Worm (Caenorhabditis elegans) whole organism, young adult: ENCODE measurements around the gene srh-7.

Experiments
- C06A6.2 ChIP-seq: fragments of 200-800 bp; sonication (Bioruptor generic); conservative IDR thresholded peaks from 2 replicates; pipeline ENCODE4 v1.3.6; 2022; ENCODE audit warnings: missing genetic modification characterization, missing compliant biosample characterization
- D2030.7 ChIP-seq: fragments of 200-800 bp; sonication (Bioruptor generic); IDR thresholded peaks from 2 replicates; pipeline ENCODE4 v1.3.6; 2022; ENCODE audit warnings: missing genetic modification reagents, missing genetic modification characterization, missing compliant biosample characterization
- F37B4.10 ChIP-seq: fragments of 200-800 bp; sonication (Bioruptor generic); IDR thresholded peaks from 2 replicates; pipeline ENCODE4 v1.3.6; 2022; ENCODE audit warnings: missing genetic modification characterization, missing compliant biosample characterization
- F55B11.4 ChIP-seq: sonication (generic microtip); optimal IDR thresholded peaks from 2 replicates; lab custom pipeline; 2016; ENCODE audit warnings: missing compliant biosample characterization, missing genetic modification characterization, borderline replicate concordance; ENCODE audit not compliant: insufficient read depth
- K12H6.12 ChIP-seq: fragments of 200-800 bp; sonication (Bioruptor generic); optimal IDR thresholded peaks from 2 replicates; lab custom pipeline; 2018; ENCODE audit warnings: mild to moderate bottlenecking, missing genetic modification characterization, missing compliant biosample characterization
- Y95B8A.8 ChIP-seq: fragments of 200-800 bp; sonication (Bioruptor generic); IDR thresholded peaks from 2 replicates; pipeline ENCODE4 v1.3.6; 2022; ENCODE audit warnings: missing genetic modification reagents, missing genetic modification characterization, missing compliant biosample characterization
- ama-1 ChIP-seq, 3 experiments: fragments of 150-350 bp in 1 of 3; sonication (generic microtip) in 2 of 3; optimal IDR thresholded peaks; 2 replicates each; lab custom pipeline; 2014 to 2018; ENCODE audit warnings: missing biosample characterization in 2 of 3, missing genetic modification characterization in 2 of 3, missing genetic modification reagents in 2 of 3
- aptf-2 ChIP-seq: fragments of 200-800 bp; sonication (Bioruptor generic); conservative IDR thresholded peaks from 2 replicates; pipeline ENCODE4 v1.3.6; 2022; ENCODE audit warnings: missing genetic modification reagents, missing genetic modification characterization, missing compliant biosample characterization
- aptf-3 ChIP-seq: fragments of 200-800 bp; sonication (Bioruptor generic); IDR thresholded peaks from 2 replicates; pipeline ENCODE4 v1.3.6; 2022; ENCODE audit warnings: missing genetic modification characterization, missing compliant biosample characterization
- atf-7 ChIP-seq: sonication (generic microtip); optimal IDR thresholded peaks from 2 replicates; lab custom pipeline; 2017; ENCODE audit warnings: mild to moderate bottlenecking, missing genetic modification characterization, missing compliant biosample characterization
- athp-1 ChIP-seq: sonication (generic microtip); optimal IDR thresholded peaks from 2 replicates; lab custom pipeline; 2017; ENCODE audit warnings: mild to moderate bottlenecking, missing genetic modification characterization, missing compliant biosample characterization
- bed-2 ChIP-seq: fragments of 200-800 bp; sonication (Bioruptor generic); IDR thresholded peaks from 2 replicates; pipeline ENCODE4 v1.3.6; 2022; ENCODE audit warnings: missing genetic modification reagents, missing genetic modification characterization, missing compliant biosample characterization
- cebp-2 ChIP-seq: fragments of 200-800 bp; sonication (Bioruptor generic); IDR thresholded peaks from 2 replicates; pipeline ENCODE4 v1.3.6; 2022; ENCODE audit warnings: missing genetic modification characterization, missing compliant biosample characterization
- ceh-91 ChIP-seq: fragments of 200-800 bp; sonication (Bioruptor generic); IDR thresholded peaks from 2 replicates; pipeline ENCODE4 v1.3.6; 2022; ENCODE audit warnings: missing genetic modification reagents, missing genetic modification characterization, missing compliant biosample characterization
- dpl-1 ChIP-seq: fragments of 150-350 bp; optimal IDR thresholded peaks from 2 replicates; lab custom pipeline; 2014; ENCODE audit warnings: missing biosample characterization, missing genetic modification reagents, missing genetic modification characterization
- efl-1 ChIP-seq: fragments of 150-350 bp; optimal IDR thresholded peaks from 2 replicates; lab custom pipeline; 2014; ENCODE audit warnings: missing biosample characterization, missing genetic modification reagents, missing genetic modification characterization
- egl-44 ChIP-seq: fragments of 200-800 bp; sonication (Bioruptor generic); IDR thresholded peaks from 2 replicates; pipeline ENCODE4 v1.3.6; 2022; ENCODE audit warnings: missing genetic modification reagents, missing genetic modification characterization, missing compliant biosample characterization
- ets-4 ChIP-seq: fragments of 200-800 bp; sonication (Bioruptor generic); optimal IDR thresholded peaks from 2 replicates; lab custom pipeline; 2018; ENCODE audit warnings: mild to moderate bottlenecking, missing genetic modification characterization, missing compliant biosample characterization
- him-1 ChIP-seq: sonication (generic microtip); optimal IDR thresholded peaks from 2 replicates; lab custom pipeline; 2016; ENCODE audit warnings: missing genotype, missing genetic modification reagents, missing genetic modification characterization, missing compliant biosample characterization
- hsf-1 ChIP-seq: fragments of 200-800 bp; sonication (Bioruptor generic); IDR thresholded peaks from 2 replicates; pipeline ENCODE4 v1.3.6; 2022; ENCODE audit warnings: missing genetic modification reagents, missing genetic modification characterization, missing compliant biosample characterization
- lsy-27 ChIP-seq: sonication (generic microtip); optimal IDR thresholded peaks from 2 replicates; lab custom pipeline; 2017; ENCODE audit warnings: missing genetic modification characterization, mild to moderate bottlenecking, missing compliant biosample characterization, antibody characterized with exemption, missing genotype, borderline replicate concordance; ENCODE audit not compliant: insufficient read depth
- madf-8 ChIP-seq: fragments of 200-800 bp; sonication (Bioruptor generic); conservative IDR thresholded peaks from 2 replicates; pipeline ENCODE4 v1.3.6; 2022; ENCODE audit warnings: missing genetic modification reagents, missing genetic modification characterization, missing compliant biosample characterization
- mel-28 ChIP-seq: sonication (generic microtip); optimal IDR thresholded peaks from 2 replicates; lab custom pipeline; 2016; ENCODE audit warnings: borderline replicate concordance, mild to moderate bottlenecking, missing genetic modification characterization, missing compliant biosample characterization
- mxl-1 ChIP-seq: sonication (generic microtip); optimal IDR thresholded peaks from 2 replicates; lab custom pipeline; 2016; ENCODE audit warnings: missing genetic modification characterization, missing compliant biosample characterization
- nfya-1 ChIP-seq: sonication (generic microtip); optimal IDR thresholded peaks from 2 replicates; lab custom pipeline; 2017; ENCODE audit warnings: antibody characterized with exemption, missing compliant biosample characterization, missing genetic modification characterization, borderline replicate concordance; ENCODE audit not compliant: insufficient read depth
- nfya-2 ChIP-seq: fragments of 200-800 bp; sonication (Bioruptor generic); IDR thresholded peaks from 2 replicates; pipeline ENCODE4 v1.3.6; 2022; ENCODE audit warnings: missing genetic modification reagents, missing genetic modification characterization, missing compliant biosample characterization
- nfyb-1 ChIP-seq: fragments of 200-800 bp; sonication (Bioruptor generic); IDR thresholded peaks from 2 replicates; pipeline ENCODE4 v1.3.6; 2022; ENCODE audit warnings: missing genetic modification reagents, missing genetic modification characterization, missing compliant biosample characterization
- nhr-179 ChIP-seq: sonication (generic microtip); optimal IDR thresholded peaks from 2 replicates; lab custom pipeline; 2016; ENCODE audit warnings: mild to moderate bottlenecking, missing genetic modification characterization, missing compliant biosample characterization
- pbrm-1 ChIP-seq: fragments of 200-800 bp; sonication (Bioruptor generic); IDR thresholded peaks from 2 replicates; pipeline ENCODE4 v1.3.6; 2022; ENCODE audit warnings: missing genetic modification reagents, missing genetic modification characterization, missing compliant biosample characterization
- repo-1 ChIP-seq: sonication (generic microtip); optimal IDR thresholded peaks from 2 replicates; lab custom pipeline; 2017; ENCODE audit warnings: mild to moderate bottlenecking, missing genetic modification characterization, missing compliant biosample characterization
- tbp1 ChIP-seq: fragments of 200-800 bp; sonication (Bioruptor generic); optimal IDR thresholded peaks from 2 replicates; lab custom pipeline; 2018; ENCODE audit warnings: mild to moderate bottlenecking, missing genetic modification characterization, missing compliant biosample characterization
- unc-130 ChIP-seq: sonication (generic microtip); optimal IDR thresholded peaks from 2 replicates; lab custom pipeline; 2016; ENCODE audit warnings: missing genetic modification reagents, missing genetic modification characterization, missing compliant biosample characterization
- xnd-1 ChIP-seq: sonication (generic microtip); optimal IDR thresholded peaks from 2 replicates; lab custom pipeline; 2016; ENCODE audit warnings: missing genotype, missing genetic modification reagents, missing genetic modification characterization, missing compliant biosample characterization
- ztf-18 ChIP-seq: sonication (generic microtip); optimal IDR thresholded peaks from 2 replicates; lab custom pipeline; 2016; ENCODE audit warnings: missing genotype, mild to moderate bottlenecking, missing genetic modification characterization, missing compliant biosample characterization
- ztf-25 ChIP-seq: fragments of 200-800 bp; sonication (Bioruptor generic); IDR thresholded peaks from 2 replicates; pipeline ENCODE4 v1.3.6; 2022; ENCODE audit warnings: missing genetic modification reagents, missing genetic modification characterization, missing compliant biosample characterization
- ztf-26 ChIP-seq: sonication (generic microtip); optimal IDR thresholded peaks from 2 replicates; lab custom pipeline; 2017; ENCODE audit warnings: missing genetic modification characterization, missing compliant biosample characterization
- ztf-3 ChIP-seq: fragments of 200-800 bp; sonication (Bioruptor generic); optimal IDR thresholded peaks from 2 replicates; lab custom pipeline; 2018; ENCODE audit warnings: mild to moderate bottlenecking, missing genetic modification characterization, missing compliant biosample characterization

Gene srh-7

DNA sequence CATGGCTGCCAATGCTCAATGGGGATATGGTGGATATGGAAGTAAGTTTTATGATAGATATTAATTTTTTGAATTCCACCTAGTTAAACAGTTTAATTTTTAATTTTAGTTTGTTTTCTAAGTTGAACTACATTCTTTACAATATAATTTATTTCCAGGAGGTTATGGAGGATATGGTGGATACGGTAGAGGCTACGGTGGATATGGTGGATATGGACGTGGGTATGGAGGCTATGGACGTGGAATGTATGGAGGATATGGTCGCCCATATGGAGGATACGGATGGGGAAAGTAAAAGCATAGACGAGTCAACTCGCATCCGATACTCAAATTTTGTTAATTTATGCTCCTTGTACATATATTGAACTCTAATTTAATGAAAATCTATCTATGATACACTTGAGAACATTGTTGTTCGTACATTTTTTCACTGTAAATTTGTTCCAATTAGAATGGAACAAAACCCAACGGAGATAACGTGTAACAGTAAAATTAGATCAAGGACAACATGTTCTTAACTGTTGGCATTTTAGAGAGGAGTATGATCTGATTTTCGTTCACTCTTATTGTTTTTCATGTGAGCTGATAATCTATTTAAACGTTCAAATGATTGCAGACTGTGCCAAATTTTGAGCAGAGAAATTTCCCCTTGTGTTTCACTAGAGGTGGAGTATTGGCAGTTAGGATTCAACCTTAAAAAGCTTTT is 27.6 kb upstream of the srh-7 start:
- TF ChIP-seq Y95B8A.8 (GFP tag; lab: Robert Waterston, UW) = no peak
- no peak for TF ChIP-seq mxl-1 (tag; lab: Kevin White, UChicago)
- TF ChIP-seq lsy-27 (tag; lab: Kevin White, UChicago) = no peak
- TF ChIP-seq ceh-91 = no peak
- TF ChIP-seq nfya-1 (tag; lab: Kevin White, UChicago) = no peak
- no peak for TF ChIP-seq unc-130 (GFP tag; lab: Kevin White, UChicago)
- no peak for TF ChIP-seq xnd-1 (tag; lab: Kevin White, UChicago)
- no peak for TF ChIP-seq F55B11.4 (tag; lab: Kevin White, UChicago)
- no peak for TF ChIP-seq ztf-18 (tag; lab: Kevin White, UChicago)

- TF ChIP-seq nfya-2 (GFP tag; lab: Robert Waterston, UW) (no peak), bed-2 (no peak), nhr-179 (tag; lab: Kevin White, UChicago) (no peak)
- TF ChIP-seq, all 124 proteins: peak for 0
Observed at ce11 chrV:3981680-3982079, 26.3 kb upstream of the srh-7 start, which contains the start of gene nlp-30. Gene nlp-30, plus strand, starts transcription at chrV:3981980.

DNA sequence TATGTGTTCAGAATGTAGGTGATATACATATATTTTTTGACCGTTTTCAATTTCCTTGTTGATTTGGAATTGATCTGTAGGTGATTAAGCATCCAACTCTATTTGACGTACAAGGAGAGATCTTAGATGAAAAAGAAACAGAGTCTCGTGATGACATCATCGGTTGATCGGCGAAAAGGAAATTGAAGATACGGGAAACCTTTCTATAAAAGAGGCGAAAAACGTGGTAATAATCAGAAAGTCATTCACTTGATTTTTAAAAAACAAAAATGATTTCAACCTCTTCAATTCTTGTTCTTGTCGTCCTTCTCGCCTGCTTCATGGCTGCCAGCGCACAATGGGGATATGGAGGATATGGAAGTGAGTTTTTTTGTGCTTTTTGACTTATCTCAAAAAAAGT is 23.8 kb upstream of the srh-7 start, which contains the start of gene nlp-29:
Gene nlp-29 (plus strand): TSS at position 248 of the 400 bp plus-strand sequence.
- TF ChIP-seq madf-8 (GFP tag; lab: Robert Waterston, UW) = no peak
- TF ChIP-seq bed-2 = no peak
- TF ChIP-seq cebp-2 (GFP tag; lab: Robert Waterston, UW) = no peak
- no peak for TF ChIP-seq atf-7 (tag; lab: Kevin White, UChicago)
- no peak for TF ChIP-seq nfyb-1 (GFP tag; lab: Robert Waterston, UW)
- TF ChIP-seq ztf-3 = no peak
- no peak for TF ChIP-seq pbrm-1 (GFP tag; lab: Robert Waterston, UW)
- no peak for TF ChIP-seq mel-28
- no peak for TF ChIP-seq aptf-2 (GFP tag; lab: Robert Waterston, UW)
- TF ChIP-seq unc-130 (GFP tag; lab: Kevin White, UChicago) = no peak
- no peak for TF ChIP-seq D2030.7

DNA sequence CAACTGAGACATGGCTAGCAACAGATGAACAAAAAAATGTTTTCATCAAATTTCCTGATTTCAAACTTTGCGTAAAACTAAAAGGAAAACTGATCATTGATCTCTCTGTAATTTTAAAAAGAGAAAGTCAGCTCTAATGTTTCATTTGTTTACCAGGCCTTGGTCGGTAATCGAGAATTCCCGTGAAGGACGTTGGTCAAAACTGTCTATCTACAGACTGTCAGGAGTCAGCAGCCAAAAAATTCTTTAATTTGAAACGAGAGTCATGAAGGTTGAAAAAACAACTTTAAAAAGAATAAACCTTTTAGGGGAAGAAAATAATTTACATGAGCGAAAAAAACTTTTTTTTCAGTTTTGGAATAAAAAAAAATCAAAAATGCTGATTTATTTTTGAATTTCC is 22.9 kb upstream of the srh-7 start:
- TF ChIP-seq K12H6.12 (tag; lab: Kevin White, UChicago) = no peak
- TF ChIP-seq F37B4.10 (GFP tag; lab: Robert Waterston, UW) = no peak
- TF ChIP-seq egl-44 (GFP tag; lab: Robert Waterston, UW) = no peak
- TF ChIP-seq ama-1 (optimal IDR thresholded peaks at IDR 0.05; lab: Kevin White, UChicago) = no peak
- TF ChIP-seq ama-1 (GFP tag; optimal IDR thresholded peaks at IDR 0.05; lab: Kevin White, UChicago) = no peak
- TF ChIP-seq ztf-25 (GFP tag; lab: Robert Waterston, UW) = no peak
- TF ChIP-seq efl-1 = no peak
- TF ChIP-seq mel-28 = no peak
- TF ChIP-seq him-1 (tag; lab: Kevin White, UChicago) = no peak
- TF ChIP-seq aptf-3 = no peak
- TF ChIP-seq hsf-1 (GFP tag; lab: Robert Waterston, UW) = no peak
- no peak for TF ChIP-seq dpl-1 (GFP tag; lab: Kevin White, UChicago)
- TF ChIP-seq repo-1 (tag; lab: Kevin White, UChicago) = no peak
- TF ChIP-seq tbp1 (GFP tag; lab: Kevin White, UChicago) = no peak
- no peak for TF ChIP-seq athp-1 (tag; lab: Kevin White, UChicago)
- TF ChIP-seq ets-4 (GFP tag; lab: Kevin White, UChicago) = no peak
- TF ChIP-seq xnd-1 (tag; lab: Kevin White, UChicago) = no peak
- TF ChIP-seq ztf-26 (tag; lab: Kevin White, UChicago) = no peak
- TF ChIP-seq C06A6.2 (GFP tag; lab: Robert Waterston, UW) = no peak
- TF ChIP-seq, all 124 proteins: peak for 0
